Worm (Caenorhabditis elegans) whole organism, young adult: ENCODE measurements around the gene ZK1010.12.
A peak's percentile ranks its signal among the peaks of the same experiment; 100 is the strongest.

Experiments
- B0261.1 ChIP-seq: sonication (generic microtip); optimal IDR thresholded peaks from 2 replicates; lab custom pipeline; 2016; ENCODE audit warnings: mild to moderate bottlenecking, missing genetic modification characterization, moderate library complexity, missing compliant biosample characterization
- C06A6.2 ChIP-seq: fragments of 200-800 bp; sonication (Bioruptor generic); conservative IDR thresholded peaks from 2 replicates; pipeline ENCODE4 v1.3.6; 2022; ENCODE audit warnings: missing genetic modification characterization, missing compliant biosample characterization
- F37B4.10 ChIP-seq: fragments of 200-800 bp; sonication (Bioruptor generic); IDR thresholded peaks from 2 replicates; pipeline ENCODE4 v1.3.6; 2022; ENCODE audit warnings: missing genetic modification characterization, missing compliant biosample characterization
- F49E8.2 ChIP-seq: sonication (generic microtip); optimal IDR thresholded peaks from 3 replicates; lab custom pipeline; 2017; ENCODE audit warnings: missing genetic modification characterization, mild to moderate bottlenecking, missing compliant biosample characterization, antibody characterized with exemption, moderate library complexity; ENCODE audit not compliant: insufficient read depth
- F52B5.7 ChIP-seq: sonication (generic microtip); optimal IDR thresholded peaks from 2 replicates; lab custom pipeline; 2016; ENCODE audit warnings: mild to moderate bottlenecking, missing genetic modification characterization, missing compliant biosample characterization
- T26A5.8 ChIP-seq: sonication (generic microtip); optimal IDR thresholded peaks from 2 replicates; lab custom pipeline; 2016; ENCODE audit warnings: missing genetic modification characterization, missing compliant biosample characterization
- Y95B8A.8 ChIP-seq: fragments of 200-800 bp; sonication (Bioruptor generic); IDR thresholded peaks from 2 replicates; pipeline ENCODE4 v1.3.6; 2022; ENCODE audit warnings: missing genetic modification reagents, missing genetic modification characterization, missing compliant biosample characterization
- ZK185.1 ChIP-seq: sonication (generic microtip); optimal IDR thresholded peaks from 2 replicates; lab custom pipeline; 2016; ENCODE audit warnings: mild to moderate bottlenecking, missing genetic modification characterization, missing compliant biosample characterization; ENCODE audit not compliant: poor library complexity, severe bottlenecking
- cebp-2 ChIP-seq: fragments of 200-800 bp; sonication (Bioruptor generic); IDR thresholded peaks from 2 replicates; pipeline ENCODE4 v1.3.6; 2022; ENCODE audit warnings: missing genetic modification characterization, missing compliant biosample characterization
- ceh-40 ChIP-seq: fragments of 200-800 bp; sonication (Bioruptor generic); IDR thresholded peaks from 2 replicates; pipeline ENCODE4 v1.3.6; 2022; ENCODE audit warnings: missing genetic modification characterization, missing compliant biosample characterization
- ceh-79 ChIP-seq: sonication (generic microtip); optimal IDR thresholded peaks from 2 replicates; lab custom pipeline; 2017; ENCODE audit warnings: mild to moderate bottlenecking, missing genetic modification characterization, missing compliant biosample characterization
- dpl-1 ChIP-seq: fragments of 150-350 bp; optimal IDR thresholded peaks from 2 replicates; lab custom pipeline; 2014; ENCODE audit warnings: missing biosample characterization, missing genetic modification reagents, missing genetic modification characterization
- egl-18 ChIP-seq: fragments of 200-800 bp; sonication (Bioruptor generic); IDR thresholded peaks from 2 replicates; pipeline ENCODE4 v1.3.6; 2022; ENCODE audit warnings: missing genetic modification reagents, missing genetic modification characterization, missing compliant biosample characterization
- egl-44 ChIP-seq: fragments of 200-800 bp; sonication (Bioruptor generic); IDR thresholded peaks from 2 replicates; pipeline ENCODE4 v1.3.6; 2022; ENCODE audit warnings: missing genetic modification reagents, missing genetic modification characterization, missing compliant biosample characterization
- egrh-3 ChIP-seq: fragments of 200-800 bp; sonication (Bioruptor generic); IDR thresholded peaks from 2 replicates; pipeline ENCODE4 v1.3.6; 2022; ENCODE audit warnings: missing genetic modification reagents, missing genetic modification characterization, missing compliant biosample characterization
- hlh-12 ChIP-seq: sonication (generic microtip); optimal IDR thresholded peaks from 2 replicates; lab custom pipeline; 2016; ENCODE audit warnings: missing genetic modification characterization, missing compliant biosample characterization
- hmg-20 ChIP-seq: fragments of 200-800 bp; sonication (Bioruptor generic); IDR thresholded peaks from 2 replicates; pipeline ENCODE4 v1.3.6; 2022; ENCODE audit warnings: missing genetic modification reagents, missing genetic modification characterization, missing compliant biosample characterization
- hrde-1 ChIP-seq: sonication (generic microtip); optimal IDR thresholded peaks from 2 replicates; lab custom pipeline; 2016; ENCODE audit warnings: missing genetic modification characterization, mild to moderate bottlenecking, missing compliant biosample characterization, moderate library complexity, missing genotype, missing genetic modification reagents, borderline replicate concordance
- hsf-1 ChIP-seq: fragments of 200-800 bp; sonication (Bioruptor generic); IDR thresholded peaks from 2 replicates; pipeline ENCODE4 v1.3.6; 2022; ENCODE audit warnings: missing genetic modification reagents, missing genetic modification characterization, missing compliant biosample characterization
- lin-40 ChIP-seq: sonication (generic microtip); optimal IDR thresholded peaks from 2 replicates; lab custom pipeline; 2016; ENCODE audit warnings: missing genetic modification characterization, mild to moderate bottlenecking, missing compliant biosample characterization, missing genotype, missing genetic modification reagents
- lin-54 ChIP-seq: fragments of 200-800 bp; sonication (Bioruptor generic); optimal IDR thresholded peaks from 2 replicates; lab custom pipeline; 2018; ENCODE audit warnings: mild to moderate bottlenecking, missing genetic modification characterization, missing compliant biosample characterization
- lsl-1 ChIP-seq: fragments of 200-800 bp; sonication (Bioruptor generic); optimal IDR thresholded peaks from 2 replicates; lab custom pipeline; 2018; ENCODE audit warnings: mild to moderate bottlenecking, missing genetic modification characterization, moderate library complexity, missing compliant biosample characterization
- lsy-27 ChIP-seq: sonication (generic microtip); optimal IDR thresholded peaks from 2 replicates; lab custom pipeline; 2017; ENCODE audit warnings: missing genetic modification characterization, mild to moderate bottlenecking, missing compliant biosample characterization, antibody characterized with exemption, missing genotype, borderline replicate concordance; ENCODE audit not compliant: insufficient read depth
- madf-6 ChIP-seq: fragments of 200-800 bp; sonication (Bioruptor generic); IDR thresholded peaks from 2 replicates; pipeline ENCODE4 v1.3.6; 2022; ENCODE audit warnings: missing genetic modification reagents, missing genetic modification characterization, missing compliant biosample characterization
- mel-28 ChIP-seq: sonication (generic microtip); optimal IDR thresholded peaks from 2 replicates; lab custom pipeline; 2016; ENCODE audit warnings: borderline replicate concordance, mild to moderate bottlenecking, missing genetic modification characterization, missing compliant biosample characterization
- nfyb-1 ChIP-seq: fragments of 200-800 bp; sonication (Bioruptor generic); IDR thresholded peaks from 2 replicates; pipeline ENCODE4 v1.3.6; 2022; ENCODE audit warnings: missing genetic modification reagents, missing genetic modification characterization, missing compliant biosample characterization
- pbrm-1 ChIP-seq: fragments of 200-800 bp; sonication (Bioruptor generic); IDR thresholded peaks from 2 replicates; pipeline ENCODE4 v1.3.6; 2022; ENCODE audit warnings: missing genetic modification reagents, missing genetic modification characterization, missing compliant biosample characterization
- pha-4 ChIP-seq: fragments of 150-350 bp; sonication (generic microtip); optimal IDR thresholded peaks from 2 replicates; lab custom pipeline; 2014; ENCODE audit warnings: missing biosample characterization, missing genetic modification reagents, missing genetic modification characterization
- snpc-1.3 ChIP-seq: sonication (generic microtip); optimal IDR thresholded peaks from 2 replicates; lab custom pipeline; 2017; ENCODE audit warnings: missing genetic modification characterization, mild to moderate bottlenecking, missing compliant biosample characterization, antibody characterized with exemption, moderate library complexity, missing genotype, missing genetic modification reagents; ENCODE audit not compliant: insufficient read depth
- snpc-3.4 ChIP-seq: sonication (generic microtip); optimal IDR thresholded peaks from 2 replicates; lab custom pipeline; 2017; ENCODE audit warnings: missing genetic modification characterization, mild to moderate bottlenecking, missing compliant biosample characterization, antibody characterized with exemption, moderate library complexity, missing genotype, missing genetic modification reagents
- somi-1 ChIP-seq: fragments of 200-800 bp; sonication (Bioruptor generic); optimal IDR thresholded peaks from 2 replicates; lab custom pipeline; 2018; ENCODE audit warnings: mild to moderate bottlenecking, missing genetic modification characterization, missing compliant biosample characterization
- xnd-1 ChIP-seq: sonication (generic microtip); optimal IDR thresholded peaks from 2 replicates; lab custom pipeline; 2016; ENCODE audit warnings: missing genotype, missing genetic modification reagents, missing genetic modification characterization, missing compliant biosample characterization
- zfh-2 ChIP-seq: fragments of 200-800 bp; sonication (Bioruptor generic); conservative IDR thresholded peaks from 2 replicates; pipeline ENCODE4 v1.3.6; 2022; ENCODE audit warnings: missing genetic modification reagents, missing genetic modification characterization, missing compliant biosample characterization
- ztf-22 ChIP-seq: fragments of 200-800 bp; sonication (Bioruptor generic); optimal IDR thresholded peaks from 2 replicates; lab custom pipeline; 2018; ENCODE audit warnings: mild to moderate bottlenecking, missing genetic modification characterization, moderate library complexity, missing compliant biosample characterization
- ztf-6 ChIP-seq: fragments of 200-800 bp; sonication (Bioruptor generic); IDR thresholded peaks from 2 replicates; pipeline ENCODE4 v1.3.6; 2022; ENCODE audit warnings: missing genetic modification reagents, missing genetic modification characterization, missing compliant biosample characterization

The ZK1010.12 gene

DNA sequence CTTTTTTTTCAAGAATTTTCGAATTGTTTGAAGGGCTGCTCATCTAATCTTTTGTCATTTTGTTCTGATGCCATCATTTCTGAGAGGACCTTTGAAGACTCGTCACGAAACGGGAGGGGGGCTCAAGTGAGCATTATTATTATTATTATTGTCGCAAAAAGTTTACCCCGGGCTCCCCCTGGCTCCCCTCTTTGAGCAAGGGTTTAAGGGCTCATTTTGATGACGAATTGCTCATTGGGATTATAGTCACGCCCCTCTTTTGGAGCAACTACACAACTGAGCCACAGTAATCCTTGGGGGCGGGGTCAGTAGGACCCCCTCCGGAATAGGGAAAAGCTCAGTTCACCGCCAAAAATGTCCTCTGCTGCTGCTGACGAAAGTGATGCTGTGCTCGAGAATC lies 48.8 kb upstream of the ZK1010.12 start, which contains the start of gene unc-25 (continued):
- TF ChIP-seq snpc-3.4 (tag; lab: Kevin White, UChicago) (no peak), hmg-20 (GFP tag; lab: Robert Waterston, UW) (no peak), egl-18 (no peak), ceh-79 (tag; lab: Kevin White, UChicago) (no peak)

DNA sequence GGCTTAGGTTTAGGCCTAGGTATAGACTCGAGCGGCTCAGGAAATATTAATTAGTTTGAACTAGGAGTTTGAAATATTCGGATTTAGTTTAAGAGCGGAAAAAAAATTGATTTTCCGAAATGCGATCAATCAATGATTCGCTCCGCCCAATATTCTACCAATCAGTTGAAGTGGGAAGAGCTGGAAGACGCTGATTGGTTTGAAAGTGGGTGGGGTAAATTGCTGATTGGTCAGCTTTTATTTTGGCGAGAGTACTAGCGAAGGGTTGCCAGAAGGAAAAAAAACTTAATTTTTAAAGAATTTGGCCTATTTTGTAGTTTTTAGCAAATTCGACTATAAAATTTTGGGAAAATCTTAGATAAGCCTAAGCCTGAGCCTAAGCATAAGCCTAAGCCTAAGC lies 47.0 kb upstream of the ZK1010.12 start:
- TF ChIP-seq dpl-1 (GFP tag; lab: Kevin White, UChicago), result no peak
- no peak for TF ChIP-seq snpc-1.3 (tag; lab: Kevin White, UChicago)
- no peak for TF ChIP-seq hsf-1 (GFP tag; lab: Robert Waterston, UW)
- TF ChIP-seq pbrm-1 (GFP tag; lab: Robert Waterston, UW), result no peak
- TF ChIP-seq nfyb-1 (GFP tag; lab: Robert Waterston, UW), result 0 out of 2 replicates have a peak, but pooled peaks have one; percentile 66

DNA sequence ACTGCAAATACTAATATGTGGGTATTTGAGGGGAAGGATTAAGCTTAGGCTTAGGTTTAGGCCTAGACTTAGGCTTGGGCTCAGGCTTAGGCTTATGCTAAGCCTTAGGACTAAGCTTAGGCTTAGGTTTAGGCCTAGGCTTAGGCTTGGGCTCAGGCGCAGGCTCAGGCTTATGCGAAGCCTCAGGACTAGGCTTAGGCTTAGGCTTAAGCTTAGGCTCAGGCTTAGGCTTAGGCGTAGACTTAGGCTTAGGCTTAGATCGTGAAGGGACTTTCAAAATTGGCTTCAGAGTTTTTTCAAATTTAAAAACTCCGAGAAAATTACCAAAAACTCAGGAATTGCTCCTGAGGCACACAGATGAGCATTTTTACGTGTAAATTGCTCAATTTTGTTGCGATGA lies 46.0 kb upstream of the ZK1010.12 start:
- TF ChIP-seq F49E8.2 (tag; lab: Kevin White, UChicago) (no peak), mel-28 (tag; lab: Kevin White, UChicago) (no peak), ceh-40 (no peak), C06A6.2 (GFP tag; lab: Robert Waterston, UW) (no peak), somi-1 (GFP tag; lab: Kevin White, UChicago) (no peak), xnd-1 (no peak), lin-40 (no peak), B0261.1 (tag; lab: Kevin White, UChicago) (no peak), egl-44 (no peak), F52B5.7 (no peak), hlh-12 (tag; lab: Kevin White, UChicago) (no peak), lin-54 (GFP tag; lab: Kevin White, UChicago) (no peak), lsl-1 (GFP tag; lab: Kevin White, UChicago) (no peak), ztf-22 (no peak)

DNA sequence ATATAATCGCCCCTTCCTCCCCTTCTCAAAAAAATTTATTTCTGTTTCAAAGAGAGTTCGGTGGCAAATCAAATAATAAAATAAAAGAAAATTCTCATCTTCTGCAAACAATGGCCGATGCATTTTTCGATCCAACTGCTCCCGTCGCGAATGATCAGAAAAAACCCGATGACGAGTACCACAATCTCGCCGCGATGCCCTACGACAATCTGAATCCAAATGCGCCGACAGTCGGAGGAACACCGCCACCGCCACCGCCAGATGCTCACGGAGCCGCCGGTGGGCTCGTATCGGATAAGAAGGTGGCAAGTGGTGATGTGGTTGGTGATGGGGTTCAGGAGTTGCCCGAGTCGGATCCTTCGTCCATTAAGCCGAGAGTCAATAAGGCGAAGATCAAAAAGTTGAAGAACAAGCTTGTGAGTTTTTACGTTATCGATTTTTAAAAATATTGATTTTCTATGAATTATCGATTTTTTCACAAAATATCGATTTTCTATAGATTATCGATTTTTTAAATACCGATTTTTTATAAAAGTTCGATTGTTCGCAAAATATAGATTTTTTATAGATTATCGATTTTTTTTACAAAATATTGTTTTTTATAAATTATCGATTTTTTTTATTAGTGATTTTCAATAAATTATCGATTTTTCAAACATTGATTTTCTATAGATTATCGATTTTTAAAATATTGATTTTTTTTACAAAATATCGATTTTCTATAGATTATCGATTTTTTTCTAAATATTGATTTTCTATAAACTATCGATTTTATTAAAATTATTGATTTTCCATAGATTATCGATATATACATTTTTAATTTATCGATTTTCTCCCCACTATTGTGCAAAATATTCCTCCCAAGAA lies 39.5 kb upstream of the ZK1010.12 start, which contains the start of gene Y39E4A.1:
Gene Y39E4A.1, plus strand, starts transcription at position 51 of the 867 bp plus-strand sequence.
- TF ChIP-seq B0261.1 (tag; lab: Kevin White, UChicago), result no peak
- TF ChIP-seq F37B4.10, result 0 out of 2 replicates have a peak, but pooled peaks have one; percentile 37
- 0 out of 2 replicates have a peak, but pooled peaks have one; percentile 30 for TF ChIP-seq cebp-2 (GFP tag; lab: Robert Waterston, UW)
- no peak for TF ChIP-seq somi-1 (GFP tag; lab: Kevin White, UChicago)
- TF ChIP-seq egrh-3 (GFP tag; lab: Robert Waterston, UW), result peak; percentile 49; the same call in 1 of the 2 replicates
- peak; percentile 83 for TF ChIP-seq zfh-2
- no peak for TF ChIP-seq madf-6 (GFP tag; lab: Robert Waterston, UW)
- no peak for TF ChIP-seq egl-44
- no peak for TF ChIP-seq xnd-1

DNA sequence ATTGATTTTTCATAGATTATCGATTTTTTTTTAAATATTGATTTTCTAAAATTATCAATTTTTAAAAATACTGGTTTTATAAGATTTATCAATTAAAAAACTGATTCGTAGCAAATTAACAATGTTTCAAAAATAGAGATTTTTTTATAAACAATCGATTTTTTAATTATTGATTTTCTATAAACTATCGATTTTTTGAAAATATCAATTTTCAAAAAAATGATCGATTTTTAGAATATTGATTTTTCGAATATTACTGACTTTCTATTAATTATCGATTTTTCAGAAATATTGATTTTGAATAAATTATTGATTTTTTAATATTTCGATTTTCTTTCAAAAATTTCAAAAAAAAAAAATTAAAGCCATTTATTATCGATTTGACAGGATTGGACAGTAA lies 38.5 kb upstream of the ZK1010.12 start:
- TF ChIP-seq lsy-27, result no peak
- TF ChIP-seq hrde-1 (tag; lab: Kevin White, UChicago), result no peak
- TF ChIP-seq Y95B8A.8 (GFP tag; lab: Robert Waterston, UW), result no peak
- no peak for TF ChIP-seq pha-4 (tag; lab: Kevin White, UChicago)
- no peak for TF ChIP-seq ztf-6 (GFP tag; lab: Robert Waterston, UW)
- no peak for TF ChIP-seq ZK185.1 (tag; lab: Kevin White, UChicago)
- TF ChIP-seq T26A5.8 (tag; lab: Kevin White, UChicago), result no peak
- TF ChIP-seq egrh-3 (GFP tag; lab: Robert Waterston, UW), result no peak
